Worm (Caenorhabditis elegans) whole organism, early embryonic: Measurements from ENCODE around the gene ZK6.8.

Experiments
- aly-1 ChIP-seq: sonication (generic microtip); optimal IDR thresholded peaks from 2 replicates; lab custom pipeline; 2016; ENCODE audit warnings: missing genetic modification characterization, missing compliant biosample characterization
- scrt-1 ChIP-seq: fragments of 200-800 bp; sonication (Bioruptor generic); IDR thresholded peaks from 2 replicates; pipeline ENCODE4 v1.3.6; 2022; ENCODE audit warnings: missing genetic modification characterization, missing compliant biosample characterization

DNA sequence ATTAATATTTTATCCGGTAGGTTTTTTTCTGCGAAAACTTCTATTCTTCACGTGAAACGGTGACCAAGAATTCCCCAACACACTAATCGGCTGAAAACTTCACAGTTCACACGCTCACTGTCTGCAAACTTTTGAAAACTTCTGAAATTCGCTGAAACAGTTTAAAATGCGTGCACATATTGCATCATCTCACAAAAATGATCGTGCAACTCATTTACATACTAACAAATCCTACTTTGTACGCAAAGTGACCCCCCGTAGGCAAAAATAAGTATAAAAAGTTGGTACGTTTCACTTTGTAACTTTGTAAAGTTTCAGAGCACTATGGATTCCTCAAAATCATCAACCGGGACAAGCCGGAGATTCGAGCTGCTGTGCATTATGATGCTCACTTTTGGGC is 6.7 kb downstream of the ZK6.8 start, which contains the start of gene ZK6.6:
- TF ChIP-seq scrt-1 (GFP tag; lab: Robert Waterston, UW) (no peak), aly-1 (tag; lab: Kevin White, UChicago) (no peak)
